Fruit fly (Drosophila melanogaster): ENCODE measurements around the gene Rdh.
A peak's percentile ranks its signal among the peaks of the same experiment; 100 is the strongest.

The Rdh gene

dm6 chr3L:3868014-3868413 lies 42.8 kb downstream of the Rdh start:
- no peak for TF ChIP-seq noc (tag; optimal IDR thresholded peaks at IDR 0.05)

- TF ChIP-seq noc (tag; optimal IDR thresholded peaks at IDR 0.05): no peak
Observed at dm6 chr3L:3871284-3871683, 46.0 kb downstream of the Rdh start.

DNA sequence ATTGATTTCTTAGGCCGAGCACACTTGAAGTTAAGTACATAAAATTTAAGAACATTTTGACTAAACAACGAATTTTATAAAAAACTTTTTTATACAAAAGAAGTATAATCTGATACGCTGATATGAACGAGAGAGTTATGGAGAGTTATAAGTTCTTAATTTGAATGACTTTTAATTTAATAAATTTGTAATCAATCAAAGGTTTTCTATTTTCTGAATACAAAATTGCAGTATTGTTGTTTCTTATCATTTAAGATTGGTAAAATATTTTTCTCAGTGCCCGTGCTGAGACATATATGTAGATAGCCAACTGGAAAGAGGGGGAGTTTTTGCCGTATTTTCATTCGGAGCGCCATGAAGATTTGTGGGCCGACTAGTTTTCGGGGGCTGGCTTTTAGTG lies 47.8 kb downstream of the Rdh start:
- TF ChIP-seq noc (tag; optimal IDR thresholded peaks at IDR 0.05): no peak

DNA sequence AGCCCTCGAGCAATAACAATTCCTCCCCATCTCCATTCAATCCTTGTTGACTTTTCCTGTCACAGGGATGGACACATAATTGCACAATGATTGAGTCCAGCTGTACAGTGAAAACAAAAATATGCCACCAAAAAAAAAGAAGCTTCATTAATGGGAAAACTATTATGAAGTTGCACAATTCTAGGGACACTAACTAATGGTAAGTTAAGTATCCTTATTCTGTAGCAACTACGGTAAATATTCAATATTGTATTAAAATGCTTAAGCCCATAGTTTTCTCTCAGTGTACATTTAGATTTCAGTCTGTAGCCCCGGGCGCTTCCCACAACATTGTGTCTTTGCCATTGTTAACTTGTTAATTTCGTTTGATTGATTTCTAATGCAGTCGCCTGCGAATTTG lies 49.8 kb downstream of the Rdh start:
- TF ChIP-seq noc (tag; optimal IDR thresholded peaks at IDR 0.05): no peak

DNA sequence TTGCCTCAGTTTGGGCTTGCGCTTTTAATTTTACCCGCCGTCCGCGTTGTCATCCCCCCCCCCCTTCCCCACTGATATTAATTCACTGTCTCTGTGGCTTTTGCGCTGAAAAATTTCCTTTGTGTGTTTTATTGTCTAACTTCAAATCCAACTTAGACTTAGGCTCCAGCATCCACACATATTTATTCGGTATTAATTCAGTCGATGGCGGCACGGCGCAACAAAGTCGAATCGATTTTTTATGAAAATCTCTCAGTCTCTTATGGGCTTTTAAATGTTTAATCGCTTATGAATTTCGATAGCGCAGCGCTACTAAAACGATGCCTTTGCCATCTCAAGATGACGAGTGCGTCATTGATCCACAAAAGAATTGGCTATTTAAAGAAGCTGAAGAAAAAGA lies 50.7 kb downstream of the Rdh start:
- TF ChIP-seq noc (tag; optimal IDR thresholded peaks at IDR 0.05): peak; percentile 10

dm6 chr3L:3876861-3877260 lies 51.6 kb downstream of the Rdh start:
- TF ChIP-seq noc (tag; optimal IDR thresholded peaks at IDR 0.05): no peak

Measured in whole organism, larva.